Fruit fly (Drosophila melanogaster) whole organism, wandering third instar larva: ENCODE measurements around the gene Pih1D1.

ENCODE experiments used
- Abd-B ChIP-seq: fragments of >200 bp; optimal IDR thresholded peaks from 2 replicates; lab custom pipeline; 2017; ENCODE audit warnings: missing biosample characterization, missing genetic modification characterization
- CG32264 ChIP-seq: fragments of 200-800 bp; sonication (Bioruptor generic); optimal IDR thresholded peaks from 2 replicates; lab custom pipeline; 2016; ENCODE audit warnings: missing biosample characterization, missing genetic modification characterization
- CG9705 ChIP-seq: fragments of 200-800 bp; sonication (Bioruptor generic); optimal IDR thresholded peaks from 2 replicates; lab custom pipeline; 2018; ENCODE audit warnings: missing biosample characterization, mild to moderate bottlenecking, missing genetic modification characterization
- CrebA ChIP-seq: fragments of 200-800 bp; sonication (Bioruptor generic); optimal IDR thresholded peaks from 2 replicates; lab custom pipeline; 2016; ENCODE audit warnings: missing biosample characterization, mild to moderate bottlenecking, missing genetic modification characterization, borderline replicate concordance
- Dfd ChIP-seq: fragments of >200 bp; optimal IDR thresholded peaks from 2 replicates; lab custom pipeline; 2017; ENCODE audit warnings: missing biosample characterization, missing genetic modification characterization
- GATAd ChIP-seq: sonication (Bioruptor generic); optimal IDR thresholded peaks from 2 replicates; lab custom pipeline; 2016; ENCODE audit warnings: missing biosample characterization, missing genetic modification characterization
- Mio ChIP-seq: sonication (Bioruptor generic); optimal IDR thresholded peaks from 2 replicates; lab custom pipeline; 2016; ENCODE audit warnings: missing biosample characterization, missing genetic modification characterization
- Myc ChIP-seq: fragments of >200 bp; optimal IDR thresholded peaks from 2 replicates; lab custom pipeline; 2017
- N ChIP-seq: fragments of >200 bp; optimal IDR thresholded peaks from 2 replicates; lab custom pipeline; 2018; ENCODE audit warnings: missing biosample characterization, missing external identifiers, missing genetic modification characterization
- OdsH ChIP-seq: fragments of 200-800 bp; sonication (Bioruptor generic); optimal IDR thresholded peaks from 2 replicates; lab custom pipeline; 2016; ENCODE audit warnings: missing biosample characterization, mild to moderate bottlenecking, missing genetic modification characterization
- Rel ChIP-seq, 2 experiments: fragments of 200-800 bp; sonication (Bioruptor generic) in 1 of 2; optimal IDR thresholded peaks; 2 replicates in 1 of 2; 3 replicates in 1 of 2; lab custom pipeline; 2016 to 2019; ENCODE audit warnings: mild to moderate bottlenecking in 2 of 2, missing biosample characterization in 2 of 2, missing genetic modification characterization in 2 of 2, moderate library complexity in 1 of 2
- Sp1 ChIP-seq: fragments of 200-800 bp; sonication (Bioruptor generic); optimal IDR thresholded peaks from 3 replicates; lab custom pipeline; 2019; ENCODE audit warnings: missing biosample characterization, mild to moderate bottlenecking, missing genetic modification characterization, moderate library complexity
- Vsx2 ChIP-seq: fragments of 200-300, 225-300 bp; sonication (Bioruptor generic); optimal IDR thresholded peaks from 2 replicates; lab custom pipeline; 2018; ENCODE audit warnings: missing biosample characterization, missing genetic modification characterization; ENCODE audit not compliant: partially characterized antibody
- br ChIP-seq: fragments of 200-800 bp; sonication (Bioruptor generic); optimal IDR thresholded peaks from 2 replicates; lab custom pipeline; 2016; ENCODE audit warnings: missing biosample characterization, missing genetic modification characterization
- brk ChIP-seq: fragments of 200-800 bp; sonication (Bioruptor generic); optimal IDR thresholded peaks from 2 replicates; lab custom pipeline; 2016; ENCODE audit warnings: missing biosample characterization, mild to moderate bottlenecking, missing genetic modification characterization
- dl ChIP-seq, 2 experiments: fragments of 175-275, 200-275 bp in 1 of 2; fragments of 200-275 bp in 1 of 2; sonication (Bioruptor generic); optimal IDR thresholded peaks; lab custom pipeline; 2018; ENCODE audit warnings: mild to moderate bottlenecking in 2 of 2, missing biosample characterization in 2 of 2, missing genetic modification characterization in 2 of 2, moderate library complexity in 2 of 2; ENCODE audit not compliant: partially characterized antibody in 2 of 2, insufficient read depth in 1 of 2
- dmrt93B ChIP-seq: fragments of 200-800 bp; sonication (Bioruptor generic); optimal IDR thresholded peaks from 2 replicates; lab custom pipeline; 2018; ENCODE audit warnings: missing biosample characterization, mild to moderate bottlenecking, missing genetic modification characterization
- dsf ChIP-seq: sonication (Bioruptor generic); optimal IDR thresholded peaks from 2 replicates; lab custom pipeline; 2016; ENCODE audit warnings: missing biosample characterization, missing genetic modification characterization, borderline replicate concordance
- ey ChIP-seq: fragments of 200-800 bp; sonication (Bioruptor generic); optimal IDR thresholded peaks from 2 replicates; lab custom pipeline; 2016; ENCODE audit warnings: missing biosample characterization, missing genetic modification characterization
- fru ChIP-seq: fragments of 200-800 bp; sonication (Bioruptor generic); optimal IDR thresholded peaks from 3 replicates; lab custom pipeline; 2016; ENCODE audit warnings: missing biosample characterization, mild to moderate bottlenecking, missing genetic modification characterization
- h ChIP-seq: fragments of 200-800 bp; sonication (Bioruptor generic); optimal IDR thresholded peaks from 3 replicates; lab custom pipeline; 2016; ENCODE audit warnings: missing biosample characterization, mild to moderate bottlenecking, missing genetic modification characterization
- jim ChIP-seq: fragments of 175-275, 200-325 bp; sonication (Bioruptor generic); optimal IDR thresholded peaks from 2 replicates; lab custom pipeline; 2016; ENCODE audit warnings: missing biosample characterization, mild to moderate bottlenecking, missing genetic modification characterization
- lola ChIP-seq: fragments of >200 bp; optimal IDR thresholded peaks from 2 replicates; lab custom pipeline; 2017; ENCODE audit warnings: missing biosample characterization, missing genetic modification characterization
- pan ChIP-seq: fragments of >200 bp; optimal IDR thresholded peaks from 2 replicates; lab custom pipeline; 2017
- rgr ChIP-seq: fragments of 200-800 bp; sonication (Bioruptor generic); optimal IDR thresholded peaks from 3 replicates; lab custom pipeline; 2016; ENCODE audit warnings: missing biosample characterization, mild to moderate bottlenecking, missing genetic modification characterization
- sage ChIP-seq: fragments of 200-800 bp; sonication (Bioruptor generic); optimal IDR thresholded peaks from 2 replicates; lab custom pipeline; 2016; ENCODE audit warnings: missing biosample characterization, mild to moderate bottlenecking, missing genetic modification characterization
- sv ChIP-seq: fragments of 200-800 bp; sonication (Bioruptor generic); optimal IDR thresholded peaks from 3 replicates; lab custom pipeline; 2016; ENCODE audit warnings: missing biosample characterization, missing genetic modification characterization
- tai ChIP-seq: sonication (Bioruptor generic); optimal IDR thresholded peaks from 2 replicates; lab custom pipeline; 2016; ENCODE audit warnings: missing biosample characterization, missing genetic modification characterization
- usp ChIP-seq: fragments of >200 bp; optimal IDR thresholded peaks from 2 replicates; lab custom pipeline; 2017; ENCODE audit warnings: missing biosample characterization, missing genetic modification characterization
- woc ChIP-seq: sonication (Bioruptor generic); optimal IDR thresholded peaks from 2 replicates; lab custom pipeline; 2016; ENCODE audit warnings: missing biosample characterization, mild to moderate bottlenecking, missing genetic modification characterization

Gene Pih1D1

dm6 chr2L:12718437-12719376, 2.9 kb downstream of the Pih1D1 start, which contains the start of gene MRP:
Gene MRP (plus strand): TSS chr2L:12719045.
- TF ChIP-seq N (GFP tag; lab: Kevin White, UChicago) (no peak), Rel (GFP tag; optimal IDR thresholded peaks at IDR 0.05; lab: Kevin White, UChicago) (no peak), Rel (tag; optimal IDR thresholded peaks at IDR 0.05; lab: Kevin White, UChicago) (peak; percentile 47)

DNA sequence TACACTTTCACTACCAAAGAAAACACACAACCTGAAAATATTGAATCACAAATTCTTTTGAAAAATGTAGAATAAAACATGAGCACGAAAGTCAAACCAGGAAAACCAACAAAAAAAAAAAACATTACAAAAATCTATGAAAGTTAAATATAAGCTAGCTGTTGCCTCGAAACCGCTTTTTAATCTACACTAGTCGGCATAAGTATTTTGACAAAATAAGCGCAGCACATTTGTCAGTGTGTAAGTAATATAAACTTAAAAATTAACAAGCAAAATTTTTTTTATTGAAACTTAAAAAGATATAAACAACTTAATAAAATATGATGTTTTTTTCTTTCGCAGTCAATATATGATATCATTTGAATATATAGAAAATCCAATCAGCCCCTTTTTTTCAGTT, 8.8 kb downstream of the Pih1D1 start, which contains the start of gene CG5787:
TSS of gene CG5787 (minus strand) at position 101 of the 400 bp plus-strand sequence.
- no peak for TF ChIP-seq brk (GFP tag; lab: Kevin White, UChicago)
- TF ChIP-seq N (GFP tag; lab: Kevin White, UChicago): no peak
- TF ChIP-seq Myc (lab: Kevin White, UChicago): no peak
- TF ChIP-seq Dfd (GFP tag; lab: Kevin White, UChicago): no peak
- no peak for TF ChIP-seq sv (GFP tag; lab: Kevin White, UChicago)
- no peak for TF ChIP-seq dl (GFP tag; optimal IDR thresholded peaks at IDR 0.05; lab: Kevin White, UChicago; ENCODE audit: insufficient read depth in 1 of 2, partially characterized antibody in 2 of 2)
- TF ChIP-seq Abd-B (GFP tag; lab: Kevin White, UChicago): no peak
- TF ChIP-seq Rel (GFP tag; optimal IDR thresholded peaks at IDR 0.05; lab: Kevin White, UChicago): no peak
- TF ChIP-seq Rel (tag; optimal IDR thresholded peaks at IDR 0.05; lab: Kevin White, UChicago): no peak
- no peak for TF ChIP-seq CG32264 (GFP tag; lab: Kevin White, UChicago)
- TF ChIP-seq ey (GFP tag; lab: Kevin White, UChicago): no peak
- TF ChIP-seq sage (GFP tag; lab: Kevin White, UChicago): no peak

dm6 chr2L:12712255-12712654, 9.4 kb downstream of the Pih1D1 start:
- TF ChIP-seq CrebA (GFP tag; lab: Kevin White, UChicago): no peak
- TF ChIP-seq Dfd (GFP tag; lab: Kevin White, UChicago): no peak
- no peak for TF ChIP-seq CG9705 (GFP tag; lab: Kevin White, UChicago)
- no peak for TF ChIP-seq Myc (lab: Kevin White, UChicago)
- no peak for TF ChIP-seq jim
- TF ChIP-seq Mio (GFP tag; lab: Kevin White, UChicago): no peak
- no peak for TF ChIP-seq Rel (GFP tag; optimal IDR thresholded peaks at IDR 0.05; lab: Kevin White, UChicago)
- no peak for TF ChIP-seq Rel (tag; optimal IDR thresholded peaks at IDR 0.05; lab: Kevin White, UChicago)
- TF ChIP-seq tai (GFP tag; lab: Kevin White, UChicago): no peak

DNA sequence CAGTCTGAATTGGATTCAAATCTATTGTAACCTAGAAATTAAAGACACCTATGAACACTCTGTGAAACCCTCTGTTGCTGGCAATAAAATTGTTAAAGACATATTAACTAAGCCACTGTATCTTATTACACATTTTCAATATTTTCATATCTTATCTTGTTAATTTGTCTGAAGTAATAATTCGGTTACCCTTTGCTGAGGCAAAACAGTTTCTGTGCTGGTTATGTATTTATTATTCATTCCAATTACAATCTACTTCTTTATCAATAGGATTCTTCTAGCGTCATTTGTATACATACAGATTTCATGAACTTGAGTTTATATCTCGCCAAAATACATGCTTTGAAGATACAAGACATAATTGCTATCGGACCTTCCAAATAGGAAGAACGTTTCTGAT, 13.1 kb downstream of the Pih1D1 start:
- TF ChIP-seq dsf (GFP tag; lab: Kevin White, UChicago) (no peak), CrebA (GFP tag; lab: Kevin White, UChicago) (no peak), CG9705 (GFP tag; lab: Kevin White, UChicago) (no peak), lola (no peak), GATAd (GFP tag; lab: Kevin White, UChicago) (no peak), h (GFP tag; lab: Kevin White, UChicago) (no peak), Mio (GFP tag; lab: Kevin White, UChicago) (no peak), Vsx2 (GFP tag; lab: Kevin White, UChicago) (no peak), CG32264 (GFP tag; lab: Kevin White, UChicago) (no peak), pan (lab: Kevin White, UChicago) (no peak), br (GFP tag; lab: Kevin White, UChicago) (no peak), Dfd (GFP tag; lab: Kevin White, UChicago) (no peak), woc (GFP tag; lab: Kevin White, UChicago) (no peak), OdsH (no peak), Abd-B (GFP tag; lab: Kevin White, UChicago) (no peak), sage (GFP tag; lab: Kevin White, UChicago) (no peak), usp (GFP tag; lab: Kevin White, UChicago) (no peak), Sp1 (GFP tag; lab: Kevin White, UChicago) (no peak), Rel (GFP tag; optimal IDR thresholded peaks at IDR 0.05; lab: Kevin White, UChicago) (no peak), Rel (tag; optimal IDR thresholded peaks at IDR 0.05; lab: Kevin White, UChicago) (no peak)

DNA sequence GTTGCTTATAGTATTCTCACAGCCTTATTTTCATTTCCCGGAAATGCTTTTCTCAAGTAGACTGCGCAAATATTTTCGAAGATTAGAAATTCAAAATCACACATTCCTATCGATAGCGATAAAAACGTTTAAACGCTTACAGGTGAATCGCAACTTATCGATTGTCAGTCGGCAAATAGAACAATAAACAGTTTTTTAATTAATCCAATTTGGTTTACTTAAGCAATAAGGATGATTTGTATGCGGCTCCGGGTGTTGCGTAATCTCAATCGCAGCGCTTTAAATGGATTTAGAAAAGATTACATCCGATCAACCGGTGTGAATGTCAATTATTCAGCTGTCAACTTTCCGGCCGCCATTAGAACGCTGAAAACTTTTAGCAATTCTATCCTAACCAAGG, 14.1 kb downstream of the Pih1D1 start, which contains the start of the genes CG6180 and CG15484:
TSS of gene CG6180 (plus strand) at position 122 of the 400 bp plus-strand sequence.
TSS of gene CG15484 (minus strand) at position 172 of the 400 bp plus-strand sequence.
- peak; percentile 46 for TF ChIP-seq rgr (GFP tag; lab: Kevin White, UChicago)
- peak; percentile 8 for TF ChIP-seq CG9705 (GFP tag; lab: Kevin White, UChicago)
- TF ChIP-seq dmrt93B: no peak
- TF ChIP-seq Myc (lab: Kevin White, UChicago): peak; percentile 41
- TF ChIP-seq Rel (GFP tag; optimal IDR thresholded peaks at IDR 0.05; lab: Kevin White, UChicago): no peak
- TF ChIP-seq Rel (tag; optimal IDR thresholded peaks at IDR 0.05; lab: Kevin White, UChicago): peak; percentile 56
- TF ChIP-seq fru (GFP tag; lab: Kevin White, UChicago): no peak
- TF ChIP-seq jim: no peak
- no peak for TF ChIP-seq Dfd (GFP tag; lab: Kevin White, UChicago)
- TF ChIP-seq, all 38 proteins: peak for 4
